Worm (Caenorhabditis elegans) whole organism, L2 larva: ENCODE data around the gene F14D7.9.

Experiments used
- nhr-237 ChIP-seq: fragments of 150-350 bp; optimal IDR thresholded peaks from 2 replicates; lab custom pipeline; 2014; ENCODE audit warnings: missing biosample characterization, missing genetic modification characterization
- nhr-25 ChIP-seq: fragments of 150-350 bp; sonication (generic microtip); optimal IDR thresholded peaks from 3 replicates; lab custom pipeline; 2014; ENCODE audit warnings: missing biosample characterization, missing genetic modification characterization
- nhr-77 ChIP-seq: fragments of 150-350 bp; optimal IDR thresholded peaks from 2 replicates; lab custom pipeline; 2014; ENCODE audit warnings: missing biosample characterization, missing genetic modification characterization
- snpc-4 ChIP-seq: fragments of 150-350 bp; optimal IDR thresholded peaks from 2 replicates; lab custom pipeline; 2014; ENCODE audit warnings: missing biosample characterization, missing genetic modification characterization
- unc-55 ChIP-seq: fragments of 150-350 bp; sonication (generic microtip); optimal IDR thresholded peaks from 3 replicates; lab custom pipeline; 2014; ENCODE audit warnings: missing biosample characterization, missing genetic modification reagents, missing genetic modification characterization

- TF ChIP-seq nhr-237 (tag; lab: Kevin White, UChicago) (no peak), nhr-25 (tag; lab: Kevin White, UChicago) (no peak), nhr-77 (no peak), snpc-4 (no peak), unc-55 (GFP tag; lab: Kevin White, UChicago) (no peak)
These were observed 11.3 kb upstream of the F14D7.9 start, which contains the start of gene F40G12.10 for ce11 chrV:14283241-14283640.
